Worm (Caenorhabditis elegans) whole organism, young adult: Measurements from ENCODE around the gene clc-27.

ENCODE experiments used
- B0336.3 ChIP-seq: fragments of 200-800 bp; sonication (Bioruptor generic); IDR thresholded peaks from 2 replicates; pipeline ENCODE4 v1.3.6; 2022; ENCODE audit warnings: missing genetic modification characterization, missing compliant biosample characterization
- F23B12.7 ChIP-seq: sonication (generic microtip); optimal IDR thresholded peaks from 2 replicates; lab custom pipeline; 2017; ENCODE audit warnings: missing genetic modification characterization, mild to moderate bottlenecking, missing compliant biosample characterization, antibody characterized with exemption, moderate library complexity; ENCODE audit not compliant: insufficient read depth
- F37B4.10 ChIP-seq: fragments of 200-800 bp; sonication (Bioruptor generic); IDR thresholded peaks from 2 replicates; pipeline ENCODE4 v1.3.6; 2022; ENCODE audit warnings: missing genetic modification characterization, missing compliant biosample characterization
- F52B5.7 ChIP-seq: sonication (generic microtip); optimal IDR thresholded peaks from 2 replicates; lab custom pipeline; 2016; ENCODE audit warnings: mild to moderate bottlenecking, missing genetic modification characterization, missing compliant biosample characterization
- K12H6.12 ChIP-seq: fragments of 200-800 bp; sonication (Bioruptor generic); optimal IDR thresholded peaks from 2 replicates; lab custom pipeline; 2018; ENCODE audit warnings: mild to moderate bottlenecking, missing genetic modification characterization, missing compliant biosample characterization
- Y67H2A.10 ChIP-seq: fragments of 200-800 bp; sonication (Bioruptor generic); conservative IDR thresholded peaks from 2 replicates; pipeline ENCODE4 v1.3.6; 2022; ENCODE audit warnings: missing genetic modification reagents, missing genetic modification characterization, missing compliant biosample characterization
- Y79H2A.3 ChIP-seq: fragments of 200-800 bp; sonication (Bioruptor generic); conservative IDR thresholded peaks from 2 replicates; pipeline ENCODE4 v1.3.6; 2022; ENCODE audit warnings: missing genetic modification reagents, missing genetic modification characterization, missing compliant biosample characterization
- akir-1 ChIP-seq: fragments of 200-800 bp; sonication (Bioruptor generic); optimal IDR thresholded peaks from 2 replicates; lab custom pipeline; 2018; ENCODE audit warnings: mild to moderate bottlenecking, missing genetic modification characterization, moderate library complexity, missing compliant biosample characterization
- athp-1 ChIP-seq: sonication (generic microtip); optimal IDR thresholded peaks from 2 replicates; lab custom pipeline; 2017; ENCODE audit warnings: mild to moderate bottlenecking, missing genetic modification characterization, missing compliant biosample characterization
- attf-3 ChIP-seq: fragments of 200-800 bp; sonication (Bioruptor generic); conservative IDR thresholded peaks from 2 replicates; pipeline ENCODE4 v1.3.6; 2022; ENCODE audit warnings: missing genetic modification reagents, missing genetic modification characterization, missing compliant biosample characterization
- cebp-2 ChIP-seq: fragments of 200-800 bp; sonication (Bioruptor generic); IDR thresholded peaks from 2 replicates; pipeline ENCODE4 v1.3.6; 2022; ENCODE audit warnings: missing genetic modification characterization, missing compliant biosample characterization
- dox-1 ChIP-seq: fragments of 200-800 bp; sonication (Bioruptor generic); IDR thresholded peaks from 2 replicates; pipeline ENCODE4 v1.3.6; 2022; ENCODE audit warnings: missing genetic modification reagents, missing genetic modification characterization, missing compliant biosample characterization
- efl-1 ChIP-seq: fragments of 150-350 bp; optimal IDR thresholded peaks from 2 replicates; lab custom pipeline; 2014; ENCODE audit warnings: missing biosample characterization, missing genetic modification reagents, missing genetic modification characterization
- ekl-4 ChIP-seq: fragments of 200-800 bp; sonication (Bioruptor generic); IDR thresholded peaks from 2 replicates; pipeline ENCODE4 v1.3.6; 2022; ENCODE audit warnings: missing genetic modification reagents, missing genetic modification characterization, missing compliant biosample characterization
- ets-4 ChIP-seq: fragments of 200-800 bp; sonication (Bioruptor generic); optimal IDR thresholded peaks from 2 replicates; lab custom pipeline; 2018; ENCODE audit warnings: mild to moderate bottlenecking, missing genetic modification characterization, missing compliant biosample characterization
- hmg-20 ChIP-seq: fragments of 200-800 bp; sonication (Bioruptor generic); IDR thresholded peaks from 2 replicates; pipeline ENCODE4 v1.3.6; 2022; ENCODE audit warnings: missing genetic modification reagents, missing genetic modification characterization, missing compliant biosample characterization
- hsf-1 ChIP-seq: fragments of 200-800 bp; sonication (Bioruptor generic); IDR thresholded peaks from 2 replicates; pipeline ENCODE4 v1.3.6; 2022; ENCODE audit warnings: missing genetic modification reagents, missing genetic modification characterization, missing compliant biosample characterization
- let-526 ChIP-seq: fragments of 200-800 bp; sonication (Bioruptor generic); IDR thresholded peaks from 2 replicates; pipeline ENCODE4 v1.3.6; 2022; ENCODE audit warnings: missing genetic modification reagents, missing genetic modification characterization, missing compliant biosample characterization
- lin-40 ChIP-seq: sonication (generic microtip); optimal IDR thresholded peaks from 2 replicates; lab custom pipeline; 2016; ENCODE audit warnings: missing genetic modification characterization, mild to moderate bottlenecking, missing compliant biosample characterization, missing genotype, missing genetic modification reagents
- lir-1 ChIP-seq: fragments of 200-800 bp; sonication (Bioruptor generic); conservative IDR thresholded peaks from 2 replicates; pipeline ENCODE4 v1.3.6; 2022; ENCODE audit warnings: missing genetic modification reagents, missing genetic modification characterization, missing compliant biosample characterization
- madf-10 ChIP-seq: sonication (generic microtip); optimal IDR thresholded peaks from 2 replicates; lab custom pipeline; 2016; ENCODE audit warnings: mild to moderate bottlenecking, missing genetic modification characterization, missing compliant biosample characterization
- mcd-1 ChIP-seq: fragments of 200-800 bp; sonication (Bioruptor generic); IDR thresholded peaks from 2 replicates; pipeline ENCODE4 v1.3.6; 2022; ENCODE audit warnings: missing genetic modification reagents, missing genetic modification characterization, missing compliant biosample characterization
- nfya-1 ChIP-seq: sonication (generic microtip); optimal IDR thresholded peaks from 2 replicates; lab custom pipeline; 2017; ENCODE audit warnings: antibody characterized with exemption, missing compliant biosample characterization, missing genetic modification characterization, borderline replicate concordance; ENCODE audit not compliant: insufficient read depth
- nhr-120 ChIP-seq: fragments of 200-800 bp; sonication (Bioruptor generic); IDR thresholded peaks from 2 replicates; pipeline ENCODE4 v1.3.6; 2022; ENCODE audit warnings: missing genetic modification characterization, missing compliant biosample characterization
- nhr-27 ChIP-seq: fragments of 200-800 bp; sonication (Bioruptor generic); optimal IDR thresholded peaks from 2 replicates; lab custom pipeline; 2018; ENCODE audit warnings: mild to moderate bottlenecking, missing genetic modification characterization, moderate library complexity, missing compliant biosample characterization
- pbrm-1 ChIP-seq: fragments of 200-800 bp; sonication (Bioruptor generic); IDR thresholded peaks from 2 replicates; pipeline ENCODE4 v1.3.6; 2022; ENCODE audit warnings: missing genetic modification reagents, missing genetic modification characterization, missing compliant biosample characterization
- pha-4 ChIP-seq: fragments of 150-350 bp; sonication (generic microtip); optimal IDR thresholded peaks from 2 replicates; lab custom pipeline; 2014; ENCODE audit warnings: missing biosample characterization, missing genetic modification reagents, missing genetic modification characterization
- repo-1 ChIP-seq: sonication (generic microtip); optimal IDR thresholded peaks from 2 replicates; lab custom pipeline; 2017; ENCODE audit warnings: mild to moderate bottlenecking, missing genetic modification characterization, missing compliant biosample characterization
- sdz-38 ChIP-seq: sonication (generic microtip); optimal IDR thresholded peaks from 2 replicates; lab custom pipeline; 2016; ENCODE audit warnings: missing genotype, missing genetic modification characterization, missing compliant biosample characterization
- sea-2 ChIP-seq: fragments of 200-800 bp; sonication (Bioruptor generic); IDR thresholded peaks from 2 replicates; pipeline ENCODE4 v1.3.6; 2022; ENCODE audit warnings: missing genetic modification characterization, missing compliant biosample characterization
- snpc-1.1 ChIP-seq: sonication (generic microtip); optimal IDR thresholded peaks from 2 replicates; lab custom pipeline; 2017; ENCODE audit warnings: missing genetic modification characterization, mild to moderate bottlenecking, missing compliant biosample characterization, antibody characterized with exemption, moderate library complexity, missing genotype, missing genetic modification reagents; ENCODE audit not compliant: insufficient read depth
- snpc-1.3 ChIP-seq: sonication (generic microtip); optimal IDR thresholded peaks from 2 replicates; lab custom pipeline; 2017; ENCODE audit warnings: missing genetic modification characterization, mild to moderate bottlenecking, missing compliant biosample characterization, antibody characterized with exemption, moderate library complexity, missing genotype, missing genetic modification reagents; ENCODE audit not compliant: insufficient read depth
- snpc-4 ChIP-seq, 5 experiments: fragments of 150-350 bp in 1 of 5; sonication (generic microtip) in 4 of 5; optimal IDR thresholded peaks; 2 replicates each; lab custom pipeline; 2014 to 2018; ENCODE audit warnings: missing genetic modification characterization in 5 of 5, missing biosample characterization in 3 of 5, antibody characterized with exemption in 2 of 5, mild to moderate bottlenecking in 2 of 5, missing compliant biosample characterization in 2 of 5, missing genotype in 2 of 5, moderate library complexity in 2 of 5, missing genetic modification reagents in 1 of 5
- sptf-2 ChIP-seq: fragments of 200-800 bp; sonication (Bioruptor generic); optimal IDR thresholded peaks from 2 replicates; lab custom pipeline; 2018; ENCODE audit warnings: mild to moderate bottlenecking, missing genetic modification characterization, missing compliant biosample characterization
- tbp1 ChIP-seq: fragments of 200-800 bp; sonication (Bioruptor generic); optimal IDR thresholded peaks from 2 replicates; lab custom pipeline; 2018; ENCODE audit warnings: mild to moderate bottlenecking, missing genetic modification characterization, missing compliant biosample characterization
- tlf-1 ChIP-seq: fragments of 200-800 bp; sonication (Bioruptor generic); optimal IDR thresholded peaks from 2 replicates; lab custom pipeline; 2018; ENCODE audit warnings: mild to moderate bottlenecking, missing genetic modification characterization, missing compliant biosample characterization
- unc-62 ChIP-seq: fragments of 150-350 bp; optimal IDR thresholded peaks from 2 replicates; lab custom pipeline; 2014; ENCODE audit warnings: missing biosample characterization, missing genetic modification reagents, missing genetic modification characterization
- ztf-26 ChIP-seq: sonication (generic microtip); optimal IDR thresholded peaks from 2 replicates; lab custom pipeline; 2017; ENCODE audit warnings: missing genetic modification characterization, missing compliant biosample characterization

Gene clc-27

ce11 chrIII:991581-991980 is 16.6 kb upstream of the clc-27 start, which contains the start of gene trp-2:
Gene trp-2, plus strand, starts transcription at chrIII:991881.
- no peak for TF ChIP-seq cebp-2
- no peak for TF ChIP-seq akir-1 (GFP tag; lab: Kevin White, UChicago)
- TF ChIP-seq dox-1 (GFP tag; lab: Robert Waterston, UW) = no peak
- TF ChIP-seq sptf-2 (GFP tag; lab: Kevin White, UChicago) = no peak
- TF ChIP-seq hmg-20 (GFP tag; lab: Robert Waterston, UW) = no peak

DNA sequence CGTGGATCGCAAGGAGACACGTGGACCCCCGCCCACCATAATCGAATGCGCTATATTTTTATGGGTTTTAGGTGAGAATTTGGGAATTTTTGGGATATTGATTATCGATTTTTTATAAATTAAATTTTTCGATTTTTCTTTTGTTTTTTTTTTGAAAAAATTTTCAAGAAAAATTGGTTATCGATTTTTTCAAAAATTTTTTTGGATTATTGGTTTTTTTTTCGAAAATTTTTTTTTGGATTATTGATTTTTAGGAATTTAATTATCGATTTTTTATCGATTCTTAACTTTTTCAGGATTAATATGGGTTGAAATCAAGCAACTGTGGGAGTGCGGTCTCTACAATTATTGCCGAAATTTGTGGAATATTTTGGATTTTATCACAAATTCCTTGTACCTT is 11.6 kb upstream of the clc-27 start:
- TF ChIP-seq lir-1 (GFP tag; lab: Robert Waterston, UW) = no peak
- no peak for TF ChIP-seq lin-40
- no peak for TF ChIP-seq ekl-4 (GFP tag; lab: Robert Waterston, UW)
- TF ChIP-seq Y79H2A.3 (GFP tag; lab: Robert Waterston, UW) = no peak
- no peak for TF ChIP-seq Y67H2A.10 (GFP tag; lab: Robert Waterston, UW)
- no peak for TF ChIP-seq attf-3 (GFP tag; lab: Robert Waterston, UW)
- TF ChIP-seq sdz-38 = no peak
- TF ChIP-seq repo-1 = no peak
- TF ChIP-seq nhr-27 (tag; lab: Kevin White, UChicago) = no peak
- no peak for TF ChIP-seq snpc-1.1
- no peak for TF ChIP-seq hsf-1 (GFP tag; lab: Robert Waterston, UW)
- no peak for TF ChIP-seq efl-1 (GFP tag; lab: Kevin White, UChicago)
- no peak for TF ChIP-seq unc-62 (GFP tag; lab: Kevin White, UChicago)
- no peak for TF ChIP-seq ets-4
- TF ChIP-seq F37B4.10 (GFP tag; lab: Robert Waterston, UW) = no peak
- TF ChIP-seq pha-4 (tag; lab: Kevin White, UChicago) = no peak
- no peak for TF ChIP-seq tbp1 (GFP tag; lab: Kevin White, UChicago)
- no peak for TF ChIP-seq athp-1

ce11 chrIII:998855-999254 is 9.3 kb upstream of the clc-27 start:
- TF ChIP-seq tlf-1 (GFP tag; lab: Kevin White, UChicago) (no peak), sea-2 (GFP tag; lab: Robert Waterston, UW) (no peak), lir-1 (GFP tag; lab: Robert Waterston, UW) (no peak), K12H6.12 (tag; lab: Kevin White, UChicago) (no peak), ztf-26 (tag; lab: Kevin White, UChicago) (no peak), repo-1 (no peak), snpc-4 (GFP tag; optimal IDR thresholded peaks at IDR 0.05; lab: Kevin White, UChicago) (no peak), snpc-4 (tag; optimal IDR thresholded peaks at IDR 0.05; lab: Kevin White, UChicago) (no peak), pbrm-1 (GFP tag; lab: Robert Waterston, UW) (no peak), F23B12.7 (no peak), nhr-120 (GFP tag; lab: Robert Waterston, UW) (no peak), snpc-1.3 (tag; lab: Kevin White, UChicago) (no peak), nfya-1 (tag; lab: Kevin White, UChicago) (no peak), let-526 (GFP tag; lab: Robert Waterston, UW) (no peak)

ce11 chrIII:1001297-1001696 is 6.9 kb upstream of the clc-27 start, which contains the start of gene R06B10.7:
Gene R06B10.7, minus strand, starts transcription at chrIII:1001397.
- TF ChIP-seq B0336.3 (GFP tag; lab: Robert Waterston, UW) = no peak
- TF ChIP-seq madf-10 (tag; lab: Kevin White, UChicago) = no peak
- no peak for TF ChIP-seq cebp-2
- TF ChIP-seq F52B5.7 (tag; lab: Kevin White, UChicago) = no peak
- no peak for TF ChIP-seq mcd-1 (GFP tag; lab: Robert Waterston, UW)
- no peak for TF ChIP-seq hmg-20 (GFP tag; lab: Robert Waterston, UW)
